ENCODE assay signal across 1 fruit fly cellular context in genomic region chr2L:12482723-12483342, dm6.
TF ChIP-seq lines count a peak whose summit lies in the region.

No protein-coding gene starts in this region.

TF ChIP-seq in whole organism, embryonic, 481 proteins besides CTCF, POLR2A, EP300 and RAD21 (continued from another document):
- no peak for TF ChIP-seq Xrp1 (GFP tag; IDR thresholded peaks at IDR 0.05; lab: Robert Waterston, UW)
- peak; percentile 30 for TF ChIP-seq abd-A (tag; optimal IDR thresholded peaks at IDR 0.05; lab: Kevin White, UChicago)
- TF ChIP-seq yki (optimal IDR thresholded peaks at IDR 0.05; lab: Kevin White, UChicago) = peak; percentile 79
- no peak for TF ChIP-seq CG13624 (GFP tag; optimal IDR thresholded peaks at IDR 0.05; lab: Kevin White, UChicago)
- peak in 1 of 2 experiments; percentile 43 for TF ChIP-seq Pdp1 (GFP tag; optimal IDR thresholded peaks at IDR 0.05; lab: Kevin White, UChicago)
- no peak for TF ChIP-seq Oaz (GFP tag; IDR thresholded peaks at IDR 0.05; lab: Robert Waterston, UW)
- TF ChIP-seq gcm2 (GFP tag; optimal IDR thresholded peaks at IDR 0.05; lab: Kevin White, UChicago) = no peak
- TF ChIP-seq CG10654 (GFP tag; optimal IDR thresholded peaks at IDR 0.05; lab: Kevin White, UChicago) = no peak
- TF ChIP-seq Bteb2 (GFP tag; optimal IDR thresholded peaks at IDR 0.05; lab: Kevin White, UChicago) = no peak
- TF ChIP-seq MESR4 (GFP tag; optimal IDR thresholded peaks at IDR 0.05; lab: Kevin White, UChicago) = no peak
- no peak for TF ChIP-seq Hr3 (GFP tag; optimal IDR thresholded peaks at IDR 0.05; lab: Kevin White, UChicago)
- no peak for TF ChIP-seq CG14014 (GFP tag; IDR thresholded peaks at IDR 0.05; lab: Robert Waterston, UW)
- TF ChIP-seq sens (GFP tag; lab: Kevin White, UChicago) = peak; percentile 66
- TF ChIP-seq Sin3A (optimal IDR thresholded peaks at IDR 0.05; lab: Kevin White, UChicago) = no peak
- no peak for TF ChIP-seq tap (tag; optimal IDR thresholded peaks at IDR 0.05; lab: Kevin White, UChicago)
- TF ChIP-seq kni (GFP tag; optimal IDR thresholded peaks at IDR 0.05; lab: Kevin White, UChicago) = peak; percentile 24
- no peak for TF ChIP-seq gro (GFP tag; optimal IDR thresholded peaks at IDR 0.05; lab: Kevin White, UChicago)
- TF ChIP-seq mam (GFP tag; optimal IDR thresholded peaks at IDR 0.05; lab: Kevin White, UChicago) = no peak
- TF ChIP-seq chn (GFP tag; optimal IDR thresholded peaks at IDR 0.05; lab: Kevin White, UChicago) = no peak
- TF ChIP-seq CG10565 (GFP tag; optimal IDR thresholded peaks at IDR 0.05; lab: Kevin White, UChicago) = no peak
- no peak for TF ChIP-seq GATAe (GFP tag; conservative IDR thresholded peaks at IDR 0.05; lab: Robert Waterston, UW)
- TF ChIP-seq Fer3 (tag; optimal IDR thresholded peaks at IDR 0.05; lab: Kevin White, UChicago) = no peak
- TF ChIP-seq stc (GFP tag; IDR thresholded peaks at IDR 0.05; lab: Robert Waterston, UW) = peak; percentile 34; the same call in 1 of the 2 replicates
- TF ChIP-seq caup (GFP tag; optimal IDR thresholded peaks at IDR 0.05; lab: Kevin White, UChicago; ENCODE audit: severe bottlenecking) = no peak
- TF ChIP-seq CG1602 (GFP tag; optimal IDR thresholded peaks at IDR 0.05; lab: Kevin White, UChicago) = no peak
- TF ChIP-seq CG4360 (GFP tag; IDR thresholded peaks at IDR 0.05; lab: Robert Waterston, UW) = no peak
- TF ChIP-seq oc (tag; optimal IDR thresholded peaks at IDR 0.05; lab: Kevin White, UChicago) = no peak
- TF ChIP-seq CG11723 (GFP tag; optimal IDR thresholded peaks at IDR 0.05; lab: Kevin White, UChicago) = no peak
- no peak for TF ChIP-seq BtbVII (GFP tag; optimal IDR thresholded peaks at IDR 0.05; lab: Kevin White, UChicago)
- TF ChIP-seq sim (GFP tag; IDR thresholded peaks at IDR 0.05; lab: Robert Waterston, UW) = no peak
- TF ChIP-seq CG34224 (GFP tag; IDR thresholded peaks at IDR 0.05; lab: Robert Waterston, UW; ENCODE audit: partially characterized antibody) = no peak; the same call in 2 of the 3 replicates
- TF ChIP-seq dysf (GFP tag; IDR thresholded peaks at IDR 0.05; lab: Robert Waterston, UW) = no peak
